Fruit fly (Drosophila melanogaster) Kc167 (cell line): ENCODE measurements around the gene CG31870.

Experiments used
- Myc ChIP-seq: fragments of >200 bp; optimal IDR thresholded peaks from 2 replicates; lab custom pipeline; 2017; ENCODE audit warnings: missing external identifiers
- Sin3A ChIP-seq: fragments of >200 bp; optimal IDR thresholded peaks from 2 replicates; lab custom pipeline; 2018; ENCODE audit warnings: missing external identifiers
- h ChIP-seq: fragments of >200 bp; optimal IDR thresholded peaks from 3 replicates; lab custom pipeline; 2018; ENCODE audit warnings: missing external identifiers
- insv ChIP-seq: fragments of >200 bp; optimal IDR thresholded peaks from 3 replicates; lab custom pipeline; 2018; ENCODE audit warnings: missing external identifiers
- psq ChIP-seq: fragments of >200 bp; optimal IDR thresholded peaks from 2 replicates; lab custom pipeline; 2017; ENCODE audit warnings: missing external identifiers
- ttk ChIP-seq: sonication (Bioruptor generic); optimal IDR thresholded peaks from 2 replicates; lab custom pipeline; 2017; ENCODE audit warnings: missing external identifiers

DNA sequence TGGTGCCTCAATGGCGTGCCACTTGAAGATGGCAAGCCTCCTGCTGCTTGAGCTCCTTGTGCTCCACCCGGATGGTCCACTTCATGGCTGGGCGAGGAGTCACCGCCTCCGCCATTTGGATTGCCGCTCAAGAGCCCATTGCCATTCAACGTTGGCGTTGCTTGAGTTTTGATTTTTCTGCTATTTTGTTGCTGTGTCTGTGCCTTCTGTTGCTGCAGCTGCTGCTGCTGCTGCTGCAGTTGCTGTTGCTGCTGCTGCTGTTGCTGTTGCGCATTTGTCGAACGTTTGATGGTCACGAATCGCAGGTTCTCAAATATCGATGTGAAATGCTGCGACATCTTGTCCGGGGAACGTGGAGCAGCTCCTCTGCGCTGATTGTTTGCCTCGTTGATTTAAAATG, 41.6 kb downstream of the CG31870 start:
- TF ChIP-seq ttk = no peak
- no peak for TF ChIP-seq insv
- no peak for TF ChIP-seq h (lab: Kevin White, UChicago)
- TF ChIP-seq Sin3A (lab: Kevin White, UChicago) = no peak
- TF ChIP-seq Myc (lab: Kevin White, UChicago) = no peak
- TF ChIP-seq psq (lab: Kevin White, UChicago) = no peak
